Worm (Caenorhabditis elegans) whole organism, early embryonic: ENCODE results near the gene srxa-14.

ENCODE experiments used
- F13C5.2 ChIP-seq: sonication (generic microtip); optimal IDR thresholded peaks from 2 replicates; lab custom pipeline; 2017; ENCODE audit warnings: mild to moderate bottlenecking, missing genetic modification characterization, inconsistent platforms, missing compliant biosample characterization
- aly-1 ChIP-seq: sonication (generic microtip); optimal IDR thresholded peaks from 2 replicates; lab custom pipeline; 2016; ENCODE audit warnings: missing genetic modification characterization, missing compliant biosample characterization
- ama-1 ChIP-seq: fragments of 150-350 bp; optimal IDR thresholded peaks from 2 replicates; lab custom pipeline; 2014
- flt-1 ChIP-seq: fragments of 200-800 bp; sonication (Bioruptor generic); IDR thresholded peaks from 2 replicates; pipeline ENCODE4 v1.3.6; 2022; ENCODE audit warnings: missing genetic modification characterization, missing compliant biosample characterization
- hmbx-1 ChIP-seq: sonication (generic microtip); optimal IDR thresholded peaks from 2 replicates; lab custom pipeline; 2016; ENCODE audit warnings: mild to moderate bottlenecking, missing genetic modification characterization, missing compliant biosample characterization
- hmg-4 ChIP-seq: fragments of 200-800 bp; sonication (Bioruptor generic); optimal IDR thresholded peaks from 2 replicates; lab custom pipeline; 2018; ENCODE audit warnings: mild to moderate bottlenecking, missing genetic modification characterization, missing compliant biosample characterization
- hnd-1 ChIP-seq: sonication (generic microtip); optimal IDR thresholded peaks from 2 replicates; lab custom pipeline; 2016; ENCODE audit warnings: missing genetic modification characterization, missing compliant biosample characterization
- pes-1 ChIP-seq: fragments of 200-800 bp; sonication (Bioruptor generic); IDR thresholded peaks from 2 replicates; pipeline ENCODE4 v1.3.6; 2022; ENCODE audit warnings: missing genetic modification reagents, missing genetic modification characterization, missing compliant biosample characterization
- sea-1 ChIP-seq: fragments of 200-800 bp; sonication (Bioruptor generic); conservative IDR thresholded peaks from 2 replicates; pipeline ENCODE4 v1.3.6; 2022; ENCODE audit warnings: missing genetic modification characterization, missing compliant biosample characterization
- tbx-11 ChIP-seq: fragments of 200-800 bp; sonication (Bioruptor generic); IDR thresholded peaks from 2 replicates; pipeline ENCODE4 v1.3.6; 2022; ENCODE audit warnings: missing genetic modification characterization, missing compliant biosample characterization
- tbx-37 ChIP-seq: fragments of 200-800 bp; sonication (Bioruptor generic); conservative IDR thresholded peaks from 2 replicates; pipeline ENCODE4 v1.3.6; 2022; ENCODE audit warnings: missing genetic modification reagents, missing genetic modification characterization, missing compliant biosample characterization
- tra-4 ChIP-seq: sonication (generic microtip); optimal IDR thresholded peaks from 2 replicates; lab custom pipeline; 2017; ENCODE audit warnings: missing genetic modification characterization, missing compliant biosample characterization

DNA sequence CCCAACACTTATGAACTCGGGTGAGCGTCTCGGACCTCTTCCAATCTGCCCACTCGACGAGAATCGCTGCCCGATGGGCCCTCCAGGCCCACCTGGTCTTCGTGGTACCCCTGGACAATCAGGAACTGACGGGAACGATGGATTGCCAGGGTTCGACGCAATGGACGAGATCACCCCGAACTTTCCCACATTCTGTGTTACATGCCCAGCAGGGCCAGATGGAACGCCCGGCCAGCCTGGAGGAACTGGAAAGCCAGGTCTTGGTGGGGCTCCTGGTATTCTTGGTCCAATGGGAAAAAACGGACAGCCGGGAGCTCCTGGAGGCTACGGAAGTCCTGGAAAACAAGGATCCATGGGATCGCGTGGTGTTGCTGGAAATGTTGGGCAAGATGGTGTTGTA lies 38.7 kb upstream of the srxa-14 start:
- TF ChIP-seq ama-1 (lab: Kevin White, UChicago) (no peak), tbx-37 (GFP tag; lab: Robert Waterston, UW) (no peak), F13C5.2 (no peak), hnd-1 (no peak), sea-1 (GFP tag; lab: Robert Waterston, UW) (no peak), pes-1 (GFP tag; lab: Robert Waterston, UW) (no peak), hmbx-1 (tag; lab: Kevin White, UChicago) (no peak), hmg-4 (GFP tag; lab: Kevin White, UChicago) (no peak), tbx-11 (GFP tag; lab: Robert Waterston, UW) (no peak), aly-1 (tag; lab: Kevin White, UChicago) (no peak), tra-4 (no peak), flt-1 (GFP tag; lab: Robert Waterston, UW) (no peak)
